Worm (Caenorhabditis elegans): ENCODE measurements around the gene W06G6.2.
A peak's percentile ranks its signal among the peaks of the same experiment; 100 is the strongest.
"Not testable (repeated sequence)": the region's sequence is repeated elsewhere in the genome, so short reads cannot be mapped to it uniquely, and the experiment has no call there.

The W06G6.2 gene

ce11 chrV:16647093-16647492 lies 18.0 kb downstream of the W06G6.2 start, which contains the start of gene W06G6.10:
W06G6.10 (minus strand) TSS chrV:16647193.
- TF ChIP-seq snpc-1.2 (GFP tag; IDR thresholded peaks at IDR 0.05) = no peak
- no peak for TF ChIP-seq zfp-2 (tag; optimal IDR thresholded peaks at IDR 0.05)
- TF ChIP-seq zip-2 (tag; optimal IDR thresholded peaks at IDR 0.05) = no peak
- TF ChIP-seq dmd-6 (GFP tag; IDR thresholded peaks at IDR 0.05) = no peak
- TF ChIP-seq hlh-30 (tag; optimal IDR thresholded peaks at IDR 0.05; ENCODE audit: insufficient read depth) = no peak
- no peak for TF ChIP-seq nhr-42 (GFP tag; IDR thresholded peaks at IDR 0.05)
- TF ChIP-seq ceh-82 (tag; optimal IDR thresholded peaks at IDR 0.05) = no peak
- no peak for TF ChIP-seq rbr-2 (tag; optimal IDR thresholded peaks at IDR 0.05)
- no peak for TF ChIP-seq dmd-8 (GFP tag; IDR thresholded peaks at IDR 0.05)
- no peak for TF ChIP-seq madf-5 (GFP tag; IDR thresholded peaks at IDR 0.05)
- TF ChIP-seq egl-43 (GFP tag; IDR thresholded peaks at IDR 0.05) = no peak
- no peak for TF ChIP-seq ztf-7 (tag; optimal IDR thresholded peaks at IDR 0.05)
- TF ChIP-seq fkh-10 (GFP tag; optimal IDR thresholded peaks at IDR 0.05) = no peak
- TF ChIP-seq set-16 (GFP tag; IDR thresholded peaks at IDR 0.05) = no peak
- TF ChIP-seq nhr-25 (tag; optimal IDR thresholded peaks at IDR 0.05; ENCODE audit: borderline replicate concordance, insufficient read depth) = no peak
- TF ChIP-seq Y75B8A.6 (GFP tag; IDR thresholded peaks at IDR 0.05) = no peak

- TF ChIP-seq pha-4 (GFP tag; IDR thresholded peaks at IDR 0.05) (peak; percentile 46; the same call in 1 of the 2 replicates), pha-4 (tag; optimal IDR thresholded peaks at IDR 0.05) (no peak), madf-9 (GFP tag; conservative IDR thresholded peaks at IDR 0.05) (0 out of 2 replicates have a peak, but pooled peaks have one; percentile 32), set-16 (GFP tag; IDR thresholded peaks at IDR 0.05) (no peak), nhr-28 (tag; optimal IDR thresholded peaks at IDR 0.05) (no peak), egl-43 (GFP tag; IDR thresholded peaks at IDR 0.05) (0 out of 2 replicates have a peak, but pooled peaks have one; percentile 23), mdt-29 (GFP tag; IDR thresholded peaks at IDR 0.05) (0 out of 2 replicates have a peak, but pooled peaks have one; percentile 16), madf-5 (GFP tag; IDR thresholded peaks at IDR 0.05) (0 out of 4 replicates have a peak, but pooled peaks have one; percentile 7 to 9), Y48G9A.11 (GFP tag; IDR thresholded peaks at IDR 0.05) (0 out of 2 replicates have a peak, but pooled peaks have one; percentile 10), dve-1 (tag; optimal IDR thresholded peaks at IDR 0.05; ENCODE audit: insufficient read depth) (peak; percentile 11), hlh-30 (tag; optimal IDR thresholded peaks at IDR 0.05; ENCODE audit: insufficient read depth) (peak; percentile 74), duxl-1 (tag; optimal IDR thresholded peaks at IDR 0.05; ENCODE audit: poor library complexity) (peak; percentile 40), snpc-1.2 (GFP tag; IDR thresholded peaks at IDR 0.05) (peak; percentile 62), mxl-3 (GFP tag; optimal IDR thresholded peaks at IDR 0.05) (no peak), lin-38 (GFP tag; IDR thresholded peaks at IDR 0.05) (peak; percentile 54), nhr-48 (tag; optimal IDR thresholded peaks at IDR 0.05) (no peak), mes-2 (tag; optimal IDR thresholded peaks at IDR 0.05; ENCODE audit: poor library complexity, severe bottlenecking) (no peak), lsy-2 (tag; optimal IDR thresholded peaks at IDR 0.05) (no peak), ZK337.2 (GFP tag; IDR thresholded peaks at IDR 0.05) (0 out of 2 replicates have a peak, but pooled peaks have one; percentile 40), lim-7 (GFP tag; IDR thresholded peaks at IDR 0.05) (peak; percentile 72), arid-1 (GFP tag; conservative IDR thresholded peaks at IDR 0.05) (peak; percentile 49; the same call in 1 of the 2 replicates), rbr-2 (tag; optimal IDR thresholded peaks at IDR 0.05) (no peak), daf-16 (GFP tag; optimal IDR thresholded peaks at IDR 0.05) (peak in 1 of 2 experiments; percentile 63), daf-16 (tag; optimal IDR thresholded peaks at IDR 0.05) (peak; percentile 31)
Observed at ce11 chrV:16648317-16649018, 19.4 kb downstream of the W06G6.2 start, which contains the start of gene W06G6.20. W06G6.20 (minus strand) TSS chrV:16648367.

ce11 chrV:16649200-16649599 lies 20.1 kb downstream of the W06G6.2 start, which contains the start of gene W06G6.11:
W06G6.11 (minus strand) TSS chrV:16649300.
- not testable (repeated sequence) for TF ChIP-seq php-3 (GFP tag; IDR thresholded peaks at IDR 0.05); D1046.2 (GFP tag; IDR thresholded peaks at IDR 0.05); mes-2 (tag; optimal IDR thresholded peaks at IDR 0.05; ENCODE audit: poor library complexity, severe bottlenecking)
